Fruit fly (Drosophila melanogaster): ENCODE measurements around the gene CG4069.

The CG4069 gene

DNA sequence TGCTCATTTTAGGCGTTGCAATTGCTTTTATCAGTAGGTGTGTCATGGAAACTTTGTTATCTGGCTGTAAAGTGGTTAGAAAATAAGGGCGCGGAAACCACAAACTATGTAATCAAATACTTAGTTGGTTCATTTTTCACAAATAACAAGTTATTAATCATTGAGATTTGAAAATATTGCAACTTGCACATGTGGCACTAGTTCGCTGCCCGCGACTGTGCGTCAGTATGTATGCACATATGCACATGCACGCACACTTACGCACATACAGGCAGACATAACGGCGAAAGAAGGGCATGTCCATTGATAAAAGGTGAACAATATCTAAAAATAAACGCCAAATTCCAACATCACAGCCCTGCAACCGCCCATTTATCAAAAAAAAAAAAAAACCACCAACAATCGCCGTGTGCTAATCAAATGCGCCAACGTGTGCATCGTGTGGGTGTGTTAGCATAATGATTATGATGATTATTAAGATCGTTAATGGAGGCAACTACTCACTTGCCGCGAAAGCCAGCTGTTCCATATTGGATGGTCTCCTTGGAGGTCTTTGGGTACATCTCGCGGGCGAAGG lies 7.6 kb downstream of the CG4069 start (continued):
- TF ChIP-seq CG7745 (tag; optimal IDR thresholded peaks at IDR 0.05) (no peak), pum (GFP tag; optimal IDR thresholded peaks at IDR 0.05) (peak; percentile 0), Doc3 (GFP tag; IDR thresholded peaks at IDR 0.05; ENCODE audit: partially characterized antibody) (no peak), CG4360 (GFP tag; IDR thresholded peaks at IDR 0.05) (0 out of 2 replicates have a peak, but pooled peaks have one; percentile 35), CG14014 (GFP tag; IDR thresholded peaks at IDR 0.05) (0 out of 2 replicates have a peak, but pooled peaks have one; percentile 35), tin (GFP tag; optimal IDR thresholded peaks at IDR 0.05) (peak; percentile 50), Adf1 (GFP tag; IDR thresholded peaks at IDR 0.05) (no peak), H2.0 (GFP tag; IDR thresholded peaks at IDR 0.05) (0 out of 2 replicates have a peak, but pooled peaks have one; percentile 25), CG12942 (GFP tag; optimal IDR thresholded peaks at IDR 0.05) (peak; percentile 9), Atf6 (GFP tag; IDR thresholded peaks at IDR 0.05) (no peak), CG6254 (GFP tag; optimal IDR thresholded peaks at IDR 0.05) (no peak), CG7372 (GFP tag; IDR thresholded peaks at IDR 0.05) (no peak), CG7928 (GFP tag; optimal IDR thresholded peaks at IDR 0.05) (no peak), vvl (GFP tag; IDR thresholded peaks at IDR 0.05) (peak; percentile 84), Abd-B (GFP tag; optimal IDR thresholded peaks at IDR 0.05) (no peak), grn (GFP tag; optimal IDR thresholded peaks at IDR 0.05) (peak; percentile 57), CG17802 (tag; optimal IDR thresholded peaks at IDR 0.05) (peak; percentile 15), CG9797 (GFP tag; optimal IDR thresholded peaks at IDR 0.05) (no peak), her (GFP tag; optimal IDR thresholded peaks at IDR 0.05) (no peak), Sox100B (GFP tag; optimal IDR thresholded peaks at IDR 0.05) (peak; percentile 44), CG11456 (GFP tag; IDR thresholded peaks at IDR 0.05) (peak; percentile 70; the same call in 2 of the 3 replicates), CG14860 (GFP tag; IDR thresholded peaks at IDR 0.05; ENCODE audit: partially characterized antibody) (no peak), Ssrp (tag; optimal IDR thresholded peaks at IDR 0.05) (peak; percentile 41), HmgD (GFP tag; optimal IDR thresholded peaks at IDR 0.05) (no peak), tx (GFP tag; optimal IDR thresholded peaks at IDR 0.05) (no peak), dati (GFP tag; IDR thresholded peaks at IDR 0.05) (0 out of 2 replicates have a peak, but pooled peaks have one; percentile 38), Xbp1 (GFP tag; optimal IDR thresholded peaks at IDR 0.05) (peak; percentile 54), ftz-f1 (GFP tag; optimal IDR thresholded peaks at IDR 0.05) (no peak), Dll (GFP tag; IDR thresholded peaks at IDR 0.05; ENCODE audit: partially characterized antibody) (no peak), danr (GFP tag; IDR thresholded peaks at IDR 0.05) (no peak), aop (GFP tag; IDR thresholded peaks at IDR 0.05) (no peak), twi (tag; optimal IDR thresholded peaks at IDR 0.05) (peak; percentile 12), otp (GFP tag; IDR thresholded peaks at IDR 0.05) (0 out of 3 replicates have a peak, but pooled peaks have one; percentile 43), CG42726 (GFP tag; IDR thresholded peaks at IDR 0.05; ENCODE audit: partially characterized antibody) (no peak), ken (GFP tag; IDR thresholded peaks at IDR 0.05) (peak; percentile 18; the same call in 1 of the 3 replicates), CG11093 (GFP tag; IDR thresholded peaks at IDR 0.05) (no peak), Doc2 (GFP tag; IDR thresholded peaks at IDR 0.05) (no peak), CG8924 (tag; optimal IDR thresholded peaks at IDR 0.05) (peak; percentile 42), Nf-YC (tag; optimal IDR thresholded peaks at IDR 0.05) (peak; percentile 19), Mrtf (GFP tag; IDR thresholded peaks at IDR 0.05) (no peak), CG8290 (GFP tag; optimal IDR thresholded peaks at IDR 0.05) (no peak), CG8290 (tag; optimal IDR thresholded peaks at IDR 0.05) (no peak), CG13296 (GFP tag; optimal IDR thresholded peaks at IDR 0.05) (peak; percentile 1), Bgb (GFP tag; IDR thresholded peaks at IDR 0.05; ENCODE audit: partially characterized antibody) (no peak), Dp (GFP tag; optimal IDR thresholded peaks at IDR 0.05) (no peak), Camta (GFP tag; optimal IDR thresholded peaks at IDR 0.05) (peak; percentile 14), CG3995 (GFP tag; optimal IDR thresholded peaks at IDR 0.05) (no peak), CG2116 (GFP tag; optimal IDR thresholded peaks at IDR 0.05) (no peak), chif (GFP tag; optimal IDR thresholded peaks at IDR 0.05) (peak; percentile 17 to 25), cas (GFP tag; IDR thresholded peaks at IDR 0.05) (no peak), ind (GFP tag; optimal IDR thresholded peaks at IDR 0.05) (peak; percentile 39)
